Worm (Caenorhabditis elegans) whole organism, mixed stage, embryonic: ENCODE data around the gene F22F1.3.
A peak's percentile ranks its signal among the peaks of the same experiment; 100 is the strongest.
"Not testable (repeated sequence)": the region's sequence is repeated elsewhere in the genome, so short reads cannot be mapped to it uniquely, and the experiment has no call there.

Experiments
- flh-1 ChIP-seq: fragments of 200-800 bp; sonication (Bioruptor generic); optimal IDR thresholded peaks from 2 replicates; lab custom pipeline; 2018; ENCODE audit warnings: mild to moderate bottlenecking, missing genetic modification characterization, moderate library complexity, missing compliant biosample characterization
- mep-1 ChIP-seq: fragments of 150-350 bp; optimal IDR thresholded peaks from 2 replicates; lab custom pipeline; 2017; ENCODE audit warnings: missing biosample characterization, missing genetic modification reagents, missing genetic modification characterization, inconsistent platforms
- nhr-76 ChIP-seq: sonication (generic microtip); optimal IDR thresholded peaks from 2 replicates; lab custom pipeline; 2017; ENCODE audit warnings: missing biosample characterization, missing genetic modification characterization
- snpc-4 ChIP-seq: fragments of 150-350 bp; optimal IDR thresholded peaks from 2 replicates; lab custom pipeline; 2014; ENCODE audit warnings: missing biosample characterization, missing genetic modification characterization
- unc-39 ChIP-seq: fragments of 150-350 bp; optimal IDR thresholded peaks from 2 replicates; lab custom pipeline; 2014; ENCODE audit warnings: missing biosample characterization, missing genetic modification characterization
- unc-62 ChIP-seq: fragments of 150-350 bp; optimal IDR thresholded peaks from 2 replicates; lab custom pipeline; 2014; ENCODE audit warnings: missing biosample characterization, missing genetic modification reagents, missing genetic modification characterization

ce11 chrX:8155447-8155877 lies 7.4 kb downstream of the F22F1.3 start:
- not testable (repeated sequence) for TF ChIP-seq unc-39 (tag; lab: Kevin White, UChicago); unc-62 (GFP tag; lab: Kevin White, UChicago); flh-1 (GFP tag; lab: Kevin White, UChicago); nhr-76 (tag; lab: Kevin White, UChicago); snpc-4
- TF ChIP-seq mep-1: peak; percentile 12
